Worm (Caenorhabditis elegans) whole organism, early embryonic: ENCODE results near the gene mrp-5.
"Not testable (repeated sequence)": the region's sequence is repeated elsewhere in the genome, so short reads cannot be mapped to it uniquely, and the experiment has no call there.

Experiments used
- B0310.2 ChIP-seq: sonication (generic microtip); optimal IDR thresholded peaks from 2 replicates; lab custom pipeline; 2016; ENCODE audit warnings: mild to moderate bottlenecking, missing genetic modification characterization, missing compliant biosample characterization
- F13C5.2 ChIP-seq: sonication (generic microtip); optimal IDR thresholded peaks from 2 replicates; lab custom pipeline; 2017; ENCODE audit warnings: mild to moderate bottlenecking, missing genetic modification characterization, inconsistent platforms, missing compliant biosample characterization
- aly-1 ChIP-seq: sonication (generic microtip); optimal IDR thresholded peaks from 2 replicates; lab custom pipeline; 2016; ENCODE audit warnings: missing genetic modification characterization, missing compliant biosample characterization
- ama-1 ChIP-seq: fragments of 150-350 bp; optimal IDR thresholded peaks from 2 replicates; lab custom pipeline; 2014
- ceh-13 ChIP-seq: fragments of 200-800 bp; sonication (Bioruptor generic); optimal IDR thresholded peaks from 2 replicates; lab custom pipeline; 2018; ENCODE audit warnings: mild to moderate bottlenecking, missing genetic modification characterization, missing compliant biosample characterization
- ceh-36 ChIP-seq: sonication (generic microtip); optimal IDR thresholded peaks from 2 replicates; lab custom pipeline; 2016; ENCODE audit warnings: missing genetic modification characterization, inconsistent platforms, missing compliant biosample characterization
- ets-7 ChIP-seq: sonication (generic microtip); optimal IDR thresholded peaks from 2 replicates; lab custom pipeline; 2016; ENCODE audit warnings: missing genotype, missing genetic modification characterization, missing compliant biosample characterization
- flt-1 ChIP-seq: fragments of 200-800 bp; sonication (Bioruptor generic); IDR thresholded peaks from 2 replicates; pipeline ENCODE4 v1.3.6; 2022; ENCODE audit warnings: missing genetic modification characterization, missing compliant biosample characterization
- hmbx-1 ChIP-seq: sonication (generic microtip); optimal IDR thresholded peaks from 2 replicates; lab custom pipeline; 2016; ENCODE audit warnings: mild to moderate bottlenecking, missing genetic modification characterization, missing compliant biosample characterization
- hmg-4 ChIP-seq: fragments of 200-800 bp; sonication (Bioruptor generic); optimal IDR thresholded peaks from 2 replicates; lab custom pipeline; 2018; ENCODE audit warnings: mild to moderate bottlenecking, missing genetic modification characterization, missing compliant biosample characterization
- hnd-1 ChIP-seq: sonication (generic microtip); optimal IDR thresholded peaks from 2 replicates; lab custom pipeline; 2016; ENCODE audit warnings: missing genetic modification characterization, missing compliant biosample characterization
- pes-1 ChIP-seq: fragments of 200-800 bp; sonication (Bioruptor generic); IDR thresholded peaks from 2 replicates; pipeline ENCODE4 v1.3.6; 2022; ENCODE audit warnings: missing genetic modification reagents, missing genetic modification characterization, missing compliant biosample characterization
- scrt-1 ChIP-seq: fragments of 200-800 bp; sonication (Bioruptor generic); IDR thresholded peaks from 2 replicates; pipeline ENCODE4 v1.3.6; 2022; ENCODE audit warnings: missing genetic modification characterization, missing compliant biosample characterization
- sea-1 ChIP-seq: fragments of 200-800 bp; sonication (Bioruptor generic); conservative IDR thresholded peaks from 2 replicates; pipeline ENCODE4 v1.3.6; 2022; ENCODE audit warnings: missing genetic modification characterization, missing compliant biosample characterization
- tbx-11 ChIP-seq: fragments of 200-800 bp; sonication (Bioruptor generic); IDR thresholded peaks from 2 replicates; pipeline ENCODE4 v1.3.6; 2022; ENCODE audit warnings: missing genetic modification characterization, missing compliant biosample characterization
- tbx-37 ChIP-seq: fragments of 200-800 bp; sonication (Bioruptor generic); conservative IDR thresholded peaks from 2 replicates; pipeline ENCODE4 v1.3.6; 2022; ENCODE audit warnings: missing genetic modification reagents, missing genetic modification characterization, missing compliant biosample characterization
- tra-4 ChIP-seq: sonication (generic microtip); optimal IDR thresholded peaks from 2 replicates; lab custom pipeline; 2017; ENCODE audit warnings: missing genetic modification characterization, missing compliant biosample characterization

mrp-5 gene

DNA sequence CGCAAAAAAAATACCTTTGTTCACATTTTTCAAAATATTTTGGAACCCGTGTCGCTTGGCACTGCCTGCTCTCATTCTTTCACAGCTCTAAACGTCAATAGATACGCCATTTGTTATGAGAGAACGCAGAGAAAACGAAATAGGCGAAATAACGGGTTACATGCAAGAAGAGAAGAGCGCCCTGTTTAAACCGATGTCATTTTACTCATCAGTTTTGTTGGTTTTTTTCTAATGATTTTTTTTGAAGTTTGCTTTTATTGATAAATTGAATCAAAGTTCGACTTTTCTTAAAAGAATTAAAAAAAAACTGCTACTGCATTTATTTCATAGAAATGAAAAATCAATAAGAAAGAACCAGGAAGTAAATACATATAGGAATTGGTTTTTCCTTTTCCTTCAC, 32.6 kb upstream of the mrp-5 start:
- TF ChIP-seq ceh-36 (tag; lab: Kevin White, UChicago) = no peak
- TF ChIP-seq aly-1 (tag; lab: Kevin White, UChicago) = no peak
- TF ChIP-seq scrt-1 (GFP tag; lab: Robert Waterston, UW) = no peak

DNA sequence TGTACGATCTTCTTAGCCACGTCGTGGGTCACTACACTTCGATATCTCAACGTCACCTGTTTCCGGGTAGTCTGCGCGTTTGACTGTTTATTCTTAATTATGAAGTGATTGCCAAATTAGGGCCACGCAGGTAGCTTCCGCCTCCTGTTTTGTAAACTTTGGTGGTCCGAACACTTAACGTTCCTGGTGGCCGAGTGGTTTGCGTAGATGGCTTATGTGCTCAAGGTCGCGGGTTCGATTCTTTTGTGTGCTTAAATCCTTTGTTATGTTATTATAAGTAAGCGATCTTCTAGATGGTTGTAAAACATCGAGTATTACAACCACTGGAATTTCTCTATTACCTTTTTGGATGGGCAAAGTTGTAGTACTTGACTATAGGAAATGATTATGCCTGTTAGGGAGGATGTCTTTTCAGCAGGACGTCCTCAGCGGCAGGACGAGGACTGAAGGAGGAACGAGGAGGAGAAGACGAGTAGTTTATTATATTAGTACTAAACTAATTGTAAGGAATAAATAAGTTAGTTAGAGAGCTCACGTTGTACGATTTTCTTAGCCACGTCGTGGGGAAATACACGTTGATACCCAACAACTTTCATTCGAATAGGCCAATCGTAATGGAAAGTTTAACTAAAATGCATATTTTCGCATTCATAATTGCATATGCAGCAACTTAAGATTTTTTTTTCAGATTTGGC, 30.9 kb upstream of the mrp-5 start:
- TF ChIP-seq hmbx-1 (tag; lab: Kevin White, UChicago) (no peak), B0310.2 (tag; lab: Kevin White, UChicago) (no peak)

DNA sequence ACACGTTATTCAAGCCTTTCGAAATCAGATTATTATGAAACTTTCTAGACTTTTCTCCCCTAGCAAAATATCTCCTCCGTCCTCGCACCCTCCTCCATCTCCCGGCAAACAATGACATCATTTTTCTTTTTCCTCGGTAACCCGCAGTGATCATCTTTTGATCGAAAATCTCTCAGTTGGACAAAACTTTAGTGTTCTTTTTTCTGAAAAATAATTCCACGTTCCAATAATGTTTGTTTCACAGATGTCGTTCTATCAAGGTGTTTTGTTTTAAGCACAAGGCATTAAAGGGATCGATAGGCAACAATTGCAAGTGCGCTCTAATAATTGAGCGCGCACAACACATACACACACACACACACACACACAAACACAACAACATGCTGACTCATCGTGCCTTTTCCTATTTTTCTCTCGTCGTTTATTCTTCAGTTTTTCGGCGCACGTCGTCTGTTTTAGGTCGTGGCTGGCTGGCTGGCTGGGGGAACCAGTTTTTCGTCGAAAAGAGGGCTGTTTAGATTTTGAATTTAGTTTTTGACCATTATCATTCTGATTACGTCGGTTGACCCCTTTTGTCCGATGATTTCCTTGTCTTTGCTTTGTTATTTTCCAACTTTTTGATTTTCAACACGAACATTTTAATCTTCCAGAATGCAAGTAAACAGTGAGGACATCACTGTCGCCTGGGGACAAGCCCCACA, 29.5 kb upstream of the mrp-5 start, which contains the start of gene F20D1.3:
TSS of gene F20D1.3 (plus strand) at position 651 of the 701 bp plus-strand sequence.
- TF ChIP-seq pes-1 (GFP tag; lab: Robert Waterston, UW) (no peak), F13C5.2 (tag; lab: Kevin White, UChicago) (peak; percentile 2)

DNA sequence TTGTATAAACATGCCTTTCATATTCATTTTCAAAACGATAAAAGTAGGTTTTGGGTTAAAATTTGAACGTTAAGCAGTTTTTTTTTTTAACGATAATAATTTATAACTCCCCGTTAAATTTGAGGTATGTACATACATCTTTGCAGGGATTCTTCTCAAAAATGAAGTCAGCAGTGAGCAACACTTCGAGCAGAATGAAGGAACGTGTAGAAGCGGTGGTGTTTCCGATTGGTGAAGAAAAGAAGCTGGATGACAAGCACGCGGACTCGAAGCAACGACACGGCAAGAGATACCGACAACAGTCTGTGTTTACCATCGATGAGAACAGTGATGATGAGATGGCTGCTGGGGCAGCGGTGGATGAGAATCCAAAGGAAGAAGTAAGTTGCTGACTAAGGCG, 27.0 kb upstream of the mrp-5 start:
- TF ChIP-seq ama-1 (lab: Kevin White, UChicago) (no peak), ets-7 (tag; lab: Kevin White, UChicago) (no peak), ceh-13 (GFP tag; lab: Kevin White, UChicago) (no peak), pes-1 (GFP tag; lab: Robert Waterston, UW) (no peak), flt-1 (GFP tag; lab: Robert Waterston, UW) (no peak), ceh-36 (tag; lab: Kevin White, UChicago) (no peak), scrt-1 (GFP tag; lab: Robert Waterston, UW) (no peak), aly-1 (tag; lab: Kevin White, UChicago) (no peak), tbx-37 (GFP tag; lab: Robert Waterston, UW) (no peak), sea-1 (GFP tag; lab: Robert Waterston, UW) (no peak)

DNA sequence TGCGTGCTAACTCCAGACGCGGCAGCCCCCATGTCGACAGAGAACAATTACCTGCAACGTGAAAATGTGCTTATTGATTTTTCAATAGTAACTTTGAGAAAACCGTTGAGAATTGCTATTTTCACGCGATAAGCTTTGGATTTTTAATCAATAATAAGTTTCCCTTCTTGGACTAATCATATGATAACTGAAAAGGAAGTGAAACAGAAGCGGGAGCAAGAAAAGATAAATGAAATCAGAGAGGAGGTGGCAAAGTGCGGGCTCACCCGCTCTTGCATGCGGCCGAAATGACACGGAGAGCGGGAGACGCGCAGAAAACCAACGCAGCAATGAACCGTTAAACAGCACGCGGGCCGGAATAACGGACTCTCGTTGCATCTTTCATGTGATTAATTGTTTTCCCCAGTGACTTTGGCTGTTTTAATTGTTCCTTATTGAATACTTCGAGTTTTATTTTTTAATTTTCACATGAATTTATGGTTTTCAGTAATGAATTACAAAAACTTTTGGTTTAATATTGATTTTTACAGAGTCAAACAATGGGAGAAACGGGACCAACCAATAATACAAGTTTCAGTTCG, 24.2 kb upstream of the mrp-5 start, which contains the start of the genes flwr-1 and tbc-1:
TSS of gene flwr-1 (minus strand) at position 51 of the 581 bp plus-strand sequence.
TSS of gene tbc-1 (plus strand) at position 531 of the 581 bp plus-strand sequence.
- TF ChIP-seq B0310.2 (tag; lab: Kevin White, UChicago) (no peak), F13C5.2 (tag; lab: Kevin White, UChicago) (peak; percentile 17), tra-4 (no peak), sea-1 (GFP tag; lab: Robert Waterston, UW) (no peak), tbx-11 (GFP tag; lab: Robert Waterston, UW) (no peak), aly-1 (tag; lab: Kevin White, UChicago) (no peak), ceh-36 (tag; lab: Kevin White, UChicago) (no peak), hmbx-1 (tag; lab: Kevin White, UChicago) (no peak)

DNA sequence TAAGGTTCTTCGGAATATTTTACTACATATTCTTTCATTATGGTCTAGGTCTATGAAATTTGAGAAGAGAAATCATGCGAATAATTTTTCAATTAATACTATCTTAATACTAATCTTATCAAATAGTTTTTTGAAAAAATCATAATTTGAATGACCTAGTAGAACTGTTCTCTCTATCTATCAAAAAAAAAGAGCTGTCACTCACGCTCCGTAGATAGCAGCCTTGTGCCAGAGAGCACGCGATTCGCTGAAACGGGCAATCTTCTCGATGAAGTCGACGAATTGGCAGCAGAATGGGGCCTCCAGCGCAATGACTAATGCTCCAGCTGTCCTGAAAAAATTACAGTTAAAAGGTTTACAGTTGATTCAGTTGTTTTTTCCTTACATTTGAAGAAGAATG, 23.5 kb upstream of the mrp-5 start:
- TF ChIP-seq ceh-13 (GFP tag; lab: Kevin White, UChicago) = no peak
- TF ChIP-seq hnd-1 (tag; lab: Kevin White, UChicago) = no peak
- no peak for TF ChIP-seq tbx-37 (GFP tag; lab: Robert Waterston, UW)
- no peak for TF ChIP-seq aly-1 (tag; lab: Kevin White, UChicago)
- no peak for TF ChIP-seq hmg-4 (GFP tag; lab: Kevin White, UChicago)
- TF ChIP-seq tbx-11 (GFP tag; lab: Robert Waterston, UW) = no peak
- no peak for TF ChIP-seq F13C5.2 (tag; lab: Kevin White, UChicago)
- TF ChIP-seq hmbx-1 (tag; lab: Kevin White, UChicago) = no peak
- no peak for TF ChIP-seq pes-1 (GFP tag; lab: Robert Waterston, UW)
- TF ChIP-seq ets-7 (tag; lab: Kevin White, UChicago) = no peak
- no peak for TF ChIP-seq ceh-36 (tag; lab: Kevin White, UChicago)
- TF ChIP-seq scrt-1 (GFP tag; lab: Robert Waterston, UW) = no peak
- no peak for TF ChIP-seq tra-4
- TF ChIP-seq sea-1 (GFP tag; lab: Robert Waterston, UW) = no peak
- TF ChIP-seq flt-1 (GFP tag; lab: Robert Waterston, UW) = no peak
- TF ChIP-seq B0310.2 (tag; lab: Kevin White, UChicago) = no peak
- TF ChIP-seq ama-1 (lab: Kevin White, UChicago) = no peak

DNA sequence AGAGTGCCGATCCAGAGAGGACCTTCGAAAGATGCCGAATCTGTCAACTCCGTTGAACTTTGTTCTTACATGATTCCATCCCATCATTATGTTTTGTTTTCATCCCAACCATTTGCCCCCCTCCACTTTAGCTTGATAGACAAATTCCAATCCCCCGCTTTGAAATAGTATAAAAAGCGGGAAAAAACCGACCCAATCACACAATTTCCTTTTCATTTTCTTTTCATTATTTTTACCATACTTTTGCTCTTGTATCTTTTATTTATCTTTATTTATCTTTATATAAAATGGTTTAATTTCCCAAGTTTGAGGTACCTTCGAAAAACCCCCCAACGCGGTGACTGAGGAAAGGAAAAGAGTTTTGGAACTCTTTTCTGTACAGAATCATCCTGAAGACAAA, 20.4 kb upstream of the mrp-5 start, which contains the start of gene F20D1.22:
TSS of gene F20D1.22 (plus strand) at position 301 of the 400 bp plus-strand sequence.
- not testable (repeated sequence) for TF ChIP-seq sea-1 (GFP tag; lab: Robert Waterston, UW); hnd-1 (tag; lab: Kevin White, UChicago); hmbx-1 (tag; lab: Kevin White, UChicago)

DNA sequence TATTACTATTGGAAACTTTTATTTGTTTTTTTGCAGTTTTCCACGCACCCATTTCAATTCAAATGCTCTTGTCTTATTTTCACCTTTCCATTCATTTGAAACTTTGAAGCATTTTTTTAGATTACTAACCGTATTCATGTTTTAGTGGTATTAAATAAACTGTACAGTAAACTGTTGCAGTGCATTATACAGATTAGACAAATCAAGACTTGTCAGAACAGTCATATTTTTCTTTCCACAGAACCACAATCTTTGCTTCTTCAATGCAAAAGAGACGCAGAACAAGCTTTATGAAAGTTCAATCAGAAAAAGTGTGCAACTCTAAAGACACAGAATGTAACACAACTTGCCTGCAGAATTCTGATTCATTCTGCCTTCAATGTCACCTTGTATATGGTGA, 19.6 kb upstream of the mrp-5 start, which contains the start of gene F45B8.5:
TSS of gene F45B8.5 (plus strand) at position 301 of the 400 bp plus-strand sequence.
- no peak for TF ChIP-seq flt-1 (GFP tag; lab: Robert Waterston, UW)
- no peak for TF ChIP-seq B0310.2 (tag; lab: Kevin White, UChicago)
- no peak for TF ChIP-seq tbx-11 (GFP tag; lab: Robert Waterston, UW)
- TF ChIP-seq pes-1 (GFP tag; lab: Robert Waterston, UW) = no peak
- TF ChIP-seq ceh-36 (tag; lab: Kevin White, UChicago) = no peak
- no peak for TF ChIP-seq hmg-4 (GFP tag; lab: Kevin White, UChicago)
- no peak for TF ChIP-seq ets-7 (tag; lab: Kevin White, UChicago)
- no peak for TF ChIP-seq hnd-1 (tag; lab: Kevin White, UChicago)
- no peak for TF ChIP-seq ceh-13 (GFP tag; lab: Kevin White, UChicago)
- TF ChIP-seq tra-4 = no peak
- TF ChIP-seq ama-1 (lab: Kevin White, UChicago) = no peak
- no peak for TF ChIP-seq scrt-1 (GFP tag; lab: Robert Waterston, UW)
